Worm (Caenorhabditis elegans) whole organism, early embryonic: ENCODE data around the gene nsun-1.

Source experiments
- B0310.2 ChIP-seq: sonication (generic microtip); optimal IDR thresholded peaks from 2 replicates; lab custom pipeline; 2016; ENCODE audit warnings: mild to moderate bottlenecking, missing genetic modification characterization, missing compliant biosample characterization
- aly-1 ChIP-seq: sonication (generic microtip); optimal IDR thresholded peaks from 2 replicates; lab custom pipeline; 2016; ENCODE audit warnings: missing genetic modification characterization, missing compliant biosample characterization
- ama-1 ChIP-seq: fragments of 150-350 bp; optimal IDR thresholded peaks from 2 replicates; lab custom pipeline; 2014
- ceh-13 ChIP-seq: fragments of 200-800 bp; sonication (Bioruptor generic); optimal IDR thresholded peaks from 2 replicates; lab custom pipeline; 2018; ENCODE audit warnings: mild to moderate bottlenecking, missing genetic modification characterization, missing compliant biosample characterization
- ets-7 ChIP-seq: sonication (generic microtip); optimal IDR thresholded peaks from 2 replicates; lab custom pipeline; 2016; ENCODE audit warnings: missing genotype, missing genetic modification characterization, missing compliant biosample characterization
- flt-1 ChIP-seq: fragments of 200-800 bp; sonication (Bioruptor generic); IDR thresholded peaks from 2 replicates; pipeline ENCODE4 v1.3.6; 2022; ENCODE audit warnings: missing genetic modification characterization, missing compliant biosample characterization
- hmbx-1 ChIP-seq: sonication (generic microtip); optimal IDR thresholded peaks from 2 replicates; lab custom pipeline; 2016; ENCODE audit warnings: mild to moderate bottlenecking, missing genetic modification characterization, missing compliant biosample characterization
- hmg-4 ChIP-seq: fragments of 200-800 bp; sonication (Bioruptor generic); optimal IDR thresholded peaks from 2 replicates; lab custom pipeline; 2018; ENCODE audit warnings: mild to moderate bottlenecking, missing genetic modification characterization, missing compliant biosample characterization
- pes-1 ChIP-seq: fragments of 200-800 bp; sonication (Bioruptor generic); IDR thresholded peaks from 2 replicates; pipeline ENCODE4 v1.3.6; 2022; ENCODE audit warnings: missing genetic modification reagents, missing genetic modification characterization, missing compliant biosample characterization
- scrt-1 ChIP-seq: fragments of 200-800 bp; sonication (Bioruptor generic); IDR thresholded peaks from 2 replicates; pipeline ENCODE4 v1.3.6; 2022; ENCODE audit warnings: missing genetic modification characterization, missing compliant biosample characterization
- sea-1 ChIP-seq: fragments of 200-800 bp; sonication (Bioruptor generic); conservative IDR thresholded peaks from 2 replicates; pipeline ENCODE4 v1.3.6; 2022; ENCODE audit warnings: missing genetic modification characterization, missing compliant biosample characterization

- TF ChIP-seq ets-7 (tag; lab: Kevin White, UChicago) (no peak), pes-1 (GFP tag; lab: Robert Waterston, UW) (no peak), scrt-1 (GFP tag; lab: Robert Waterston, UW) (no peak), ceh-13 (GFP tag; lab: Kevin White, UChicago) (no peak), ama-1 (no peak), hmbx-1 (tag; lab: Kevin White, UChicago) (no peak), aly-1 (tag; lab: Kevin White, UChicago) (no peak), flt-1 (no peak), B0310.2 (no peak), hmg-4 (GFP tag; lab: Kevin White, UChicago) (no peak), sea-1 (no peak)
Measured at ce11 chrII:495124-495523, 19.4 kb upstream of the nsun-1 start, which contains the start of gene sms-5.
